Fruit fly (Drosophila melanogaster) whole organism, embryonic: ENCODE measurements around the gene CG17625.

Experiments used
- Ada2b ChIP-seq: fragments of 200-800 bp; sonication (Bioruptor generic); IDR thresholded peaks from 2 replicates; pipeline ENCODE4 v1.3.6; 2022; ENCODE audit warnings: missing biosample characterization, missing genetic modification characterization
- Aef1 ChIP-seq: fragments of 200-800 bp; sonication (Bioruptor generic); IDR thresholded peaks from 3 replicates; pipeline ENCODE4 v1.3.6; 2022; ENCODE audit warnings: missing biosample characterization, missing genetic modification characterization
- CG12659 ChIP-seq: fragments of 200-800 bp; sonication (Bioruptor generic); optimal IDR thresholded peaks from 3 replicates; lab custom pipeline; 2017; ENCODE audit warnings: mild to moderate bottlenecking, missing biosample characterization, missing genetic modification reagents, missing genetic modification characterization
- CG14050 ChIP-seq: fragments of 200-800 bp; sonication (Bioruptor generic); IDR thresholded peaks from 3 replicates; pipeline ENCODE4 v1.3.6; 2022; ENCODE audit warnings: missing biosample characterization, missing genetic modification characterization
- CG15269 ChIP-seq: fragments of 200-800 bp; sonication (Bioruptor generic); optimal IDR thresholded peaks from 2 replicates; lab custom pipeline; 2018; ENCODE audit warnings: missing biosample characterization, mild to moderate bottlenecking, missing genetic modification characterization, moderate library complexity
- CG17829 ChIP-seq: fragments of 200-800 bp; optimal IDR thresholded peaks from 2 replicates; lab custom pipeline; 2019; ENCODE audit warnings: missing biosample characterization, mild to moderate bottlenecking, missing genetic modification characterization, moderate library complexity
- CG18262 ChIP-seq: fragments of 200-800 bp; optimal IDR thresholded peaks from 3 replicates; lab custom pipeline; 2019; ENCODE audit warnings: missing biosample characterization, mild to moderate bottlenecking, missing genetic modification characterization, moderate library complexity
- CG18764 ChIP-seq: fragments of 200-800 bp; sonication (Bioruptor generic); optimal IDR thresholded peaks from 3 replicates; lab custom pipeline; 2016; ENCODE audit warnings: missing biosample characterization, missing genetic modification characterization
- CG30431 ChIP-seq: fragments of 200-800 bp; sonication (Bioruptor generic); optimal IDR thresholded peaks from 2 replicates; lab custom pipeline; 2017; ENCODE audit warnings: missing biosample characterization, missing genetic modification characterization
- CG4360 ChIP-seq: fragments of 200-800 bp; sonication (Bioruptor generic); IDR thresholded peaks from 2 replicates; pipeline ENCODE4 v1.3.6; 2022; ENCODE audit warnings: missing biosample characterization, missing genetic modification characterization
- CG43689 ChIP-seq: fragments of 200-800 bp; sonication (Bioruptor generic); IDR thresholded peaks from 2 replicates; pipeline ENCODE4 v1.3.6; 2022; ENCODE audit warnings: missing biosample characterization, missing genetic modification characterization
- CG4404 ChIP-seq: fragments of 200-800 bp; sonication (Bioruptor generic); IDR thresholded peaks from 2 replicates; pipeline ENCODE4 v1.3.6; 2022; ENCODE audit warnings: missing biosample characterization, missing genetic modification characterization
- CG4424 ChIP-seq: fragments of 200-800 bp; sonication (Bioruptor generic); optimal IDR thresholded peaks from 3 replicates; lab custom pipeline; 2016; ENCODE audit warnings: missing biosample characterization, missing genetic modification characterization
- CG7271 ChIP-seq: fragments of 200-800 bp; sonication (Bioruptor generic); optimal IDR thresholded peaks from 2 replicates; lab custom pipeline; 2018; ENCODE audit warnings: missing biosample characterization, mild to moderate bottlenecking, missing genetic modification characterization, moderate library complexity
- CG7963 ChIP-seq: fragments of 200-800 bp; sonication (Bioruptor generic); IDR thresholded peaks from 3 replicates; pipeline ENCODE4 v1.3.6; 2022; ENCODE audit warnings: missing biosample characterization, missing genetic modification characterization; ENCODE audit not compliant: partially characterized antibody
- CG9797 ChIP-seq: fragments of 200-800 bp; sonication (Bioruptor generic); optimal IDR thresholded peaks from 3 replicates; lab custom pipeline; 2018; ENCODE audit warnings: missing biosample characterization, mild to moderate bottlenecking, missing genetic modification characterization
- CoRest ChIP-seq: fragments of 200-800 bp; sonication (Bioruptor generic); optimal IDR thresholded peaks from 3 replicates; lab custom pipeline; 2018; ENCODE audit warnings: missing biosample characterization, mild to moderate bottlenecking, missing genetic modification characterization, moderate library complexity
- HLH4C ChIP-seq: fragments of 200-800 bp; sonication (Bioruptor generic); IDR thresholded peaks from 3 replicates; pipeline ENCODE4 v1.3.6; 2022; ENCODE audit warnings: missing biosample characterization, missing genetic modification characterization; ENCODE audit not compliant: partially characterized antibody
- MESR4 ChIP-seq: fragments of 200-800 bp; sonication (Bioruptor generic); optimal IDR thresholded peaks from 2 replicates; lab custom pipeline; 2018; ENCODE audit warnings: missing biosample characterization, mild to moderate bottlenecking, missing genetic modification characterization, moderate library complexity
- Mad ChIP-seq: fragments of 200-800 bp; sonication (Bioruptor generic); optimal IDR thresholded peaks from 2 replicates; lab custom pipeline; 2016; ENCODE audit warnings: missing biosample characterization, missing genetic modification characterization
- Nf-YC ChIP-seq: fragments of 200-800 bp; optimal IDR thresholded peaks from 3 replicates; lab custom pipeline; 2019; ENCODE audit warnings: missing biosample characterization, mild to moderate bottlenecking, missing genetic modification characterization, moderate library complexity
- Rfx ChIP-seq: fragments of 200-800 bp; sonication (Bioruptor generic); IDR thresholded peaks from 2 replicates; pipeline ENCODE4 v1.3.6; 2022; ENCODE audit warnings: missing biosample characterization, missing genetic modification characterization
- Ssrp ChIP-seq: fragments of 200-800 bp; sonication (Bioruptor generic); optimal IDR thresholded peaks from 2 replicates; lab custom pipeline; 2018; ENCODE audit warnings: missing biosample characterization, mild to moderate bottlenecking, missing genetic modification characterization, moderate library complexity
- Trl ChIP-seq, 3 experiments: fragments of >200 bp in 2 of 3; fragments of 200-800 bp in 1 of 3; sonication (Bioruptor generic) in 1 of 3; optimal IDR thresholded peaks; 2 replicates in 1 of 3; 3 replicates in 2 of 3; lab custom pipeline; 2016 to 2017; ENCODE audit warnings: missing biosample characterization in 1 of 3, missing genetic modification characterization in 1 of 3
- Usf ChIP-seq: fragments of 200-800 bp; sonication (Bioruptor generic); optimal IDR thresholded peaks from 2 replicates; lab custom pipeline; 2017; ENCODE audit warnings: missing genotype, missing biosample characterization, missing genetic modification characterization
- Xbp1 ChIP-seq: fragments of 200-800 bp; sonication (Bioruptor generic); optimal IDR thresholded peaks from 3 replicates; lab custom pipeline; 2016; ENCODE audit warnings: missing biosample characterization, mild to moderate bottlenecking, missing genetic modification characterization
- ab ChIP-seq: fragments of 200-800 bp; sonication (Bioruptor generic); optimal IDR thresholded peaks from 2 replicates; lab custom pipeline; 2016; ENCODE audit warnings: missing biosample characterization, missing genetic modification characterization
- amos ChIP-seq: fragments of 200-800 bp; sonication (Bioruptor generic); IDR thresholded peaks from 2 replicates; pipeline ENCODE4 v1.3.6; 2022; ENCODE audit warnings: missing biosample characterization, missing genetic modification characterization; ENCODE audit not compliant: partially characterized antibody
- ara ChIP-seq: fragments of 200-800 bp; sonication (Bioruptor generic); IDR thresholded peaks from 2 replicates; pipeline ENCODE4 v1.3.6; 2022; ENCODE audit warnings: missing biosample characterization, missing genetic modification characterization
- az2 ChIP-seq: fragments of 200-800 bp; sonication (Bioruptor generic); optimal IDR thresholded peaks from 3 replicates; lab custom pipeline; 2016; ENCODE audit warnings: missing biosample characterization, missing genetic modification characterization
- bcd ChIP-seq: fragments of 200-800 bp; sonication (Bioruptor generic); optimal IDR thresholded peaks from 2 replicates; lab custom pipeline; 2017; ENCODE audit warnings: missing biosample characterization, mild to moderate bottlenecking, missing genetic modification characterization
- cg ChIP-seq: fragments of 200-800 bp; sonication (Bioruptor generic); optimal IDR thresholded peaks from 3 replicates; lab custom pipeline; 2019; ENCODE audit warnings: missing biosample characterization, mild to moderate bottlenecking, missing genetic modification characterization, moderate library complexity
- chif ChIP-seq, 2 experiments: fragments of 200-800 bp; sonication (Bioruptor generic); optimal IDR thresholded peaks; 3 replicates each; lab custom pipeline; 2016; ENCODE audit warnings: missing biosample characterization in 2 of 2, missing genetic modification characterization in 2 of 2
- chm ChIP-seq: fragments of 200-800 bp; sonication (Bioruptor generic); IDR thresholded peaks from 2 replicates; pipeline ENCODE4 v1.3.6; 2022; ENCODE audit warnings: missing biosample characterization, missing genetic modification characterization
- chn ChIP-seq: fragments of 200-800 bp; sonication (Bioruptor generic); optimal IDR thresholded peaks from 2 replicates; lab custom pipeline; 2016; ENCODE audit warnings: missing biosample characterization, missing genetic modification characterization
- fd96Cb ChIP-seq: fragments of 200-800 bp; sonication (Bioruptor generic); optimal IDR thresholded peaks from 2 replicates; lab custom pipeline; 2018; ENCODE audit warnings: missing biosample characterization, mild to moderate bottlenecking, missing genetic modification characterization, moderate library complexity
- gro ChIP-seq: fragments of 200-800 bp; sonication (Bioruptor generic); optimal IDR thresholded peaks from 2 replicates; lab custom pipeline; 2016; ENCODE audit warnings: missing biosample characterization, missing genetic modification characterization
- inv ChIP-seq: fragments of 200-800 bp; sonication (Bioruptor generic); IDR thresholded peaks from 2 replicates; pipeline ENCODE4 v1.3.6; 2022; ENCODE audit warnings: missing biosample characterization, missing genetic modification characterization; ENCODE audit not compliant: partially characterized antibody
- knrl ChIP-seq: fragments of 200-800 bp; sonication (Bioruptor generic); IDR thresholded peaks from 3 replicates; pipeline ENCODE4 v1.3.6; 2022; ENCODE audit warnings: missing biosample characterization, missing genetic modification characterization; ENCODE audit not compliant: partially characterized antibody
- lola ChIP-seq, 3 experiments: fragments of >200 bp in 2 of 3; fragments of 200-800 bp in 1 of 3; sonication (Bioruptor generic) in 1 of 3; optimal IDR thresholded peaks; 2 replicates each; lab custom pipeline; 2017 to 2019; ENCODE audit warnings: missing biosample characterization in 3 of 3, missing genetic modification characterization in 3 of 3, mild to moderate bottlenecking in 1 of 3, moderate library complexity in 1 of 3
- oc ChIP-seq: fragments of 200-800 bp; sonication (Bioruptor generic); optimal IDR thresholded peaks from 2 replicates; lab custom pipeline; 2018; ENCODE audit warnings: missing biosample characterization, mild to moderate bottlenecking, missing genetic modification characterization, moderate library complexity
- pb ChIP-seq: fragments of 200-800 bp; sonication (Bioruptor generic); optimal IDR thresholded peaks from 3 replicates; lab custom pipeline; 2016; ENCODE audit warnings: missing biosample characterization, missing genetic modification characterization
- pnt ChIP-seq: fragments of 200-800 bp; sonication (Bioruptor generic); optimal IDR thresholded peaks from 3 replicates; lab custom pipeline; 2016; ENCODE audit warnings: missing biosample characterization, missing genetic modification characterization
- row ChIP-seq: fragments of 200-800 bp; sonication (Bioruptor generic); IDR thresholded peaks from 3 replicates; pipeline ENCODE4 v1.3.6; 2022; ENCODE audit warnings: missing biosample characterization, missing genetic modification characterization
- scrt ChIP-seq: fragments of 200-800 bp; sonication (Bioruptor generic); optimal IDR thresholded peaks from 2 replicates; lab custom pipeline; 2018; ENCODE audit warnings: missing biosample characterization, mild to moderate bottlenecking, missing genetic modification characterization, moderate library complexity
- sisA ChIP-seq: fragments of 200-800 bp; sonication (Bioruptor generic); IDR thresholded peaks from 2 replicates; pipeline ENCODE4 v1.3.6; 2022; ENCODE audit warnings: missing biosample characterization, missing genetic modification characterization
- sna ChIP-seq: fragments of 200-800 bp; sonication (Bioruptor generic); IDR thresholded peaks from 2 replicates; pipeline ENCODE4 v1.3.6; 2022; ENCODE audit warnings: missing biosample characterization, missing genetic modification characterization; ENCODE audit not compliant: partially characterized antibody
- sug ChIP-seq: fragments of 200-800 bp; optimal IDR thresholded peaks from 2 replicates; lab custom pipeline; 2019; ENCODE audit warnings: missing biosample characterization, mild to moderate bottlenecking, missing genetic modification characterization, moderate library complexity
- usp ChIP-seq: fragments of >200 bp; optimal IDR thresholded peaks from 2 replicates; lab custom pipeline; 2017; ENCODE audit warnings: missing biosample characterization, missing genetic modification characterization

The CG17625 gene

DNA sequence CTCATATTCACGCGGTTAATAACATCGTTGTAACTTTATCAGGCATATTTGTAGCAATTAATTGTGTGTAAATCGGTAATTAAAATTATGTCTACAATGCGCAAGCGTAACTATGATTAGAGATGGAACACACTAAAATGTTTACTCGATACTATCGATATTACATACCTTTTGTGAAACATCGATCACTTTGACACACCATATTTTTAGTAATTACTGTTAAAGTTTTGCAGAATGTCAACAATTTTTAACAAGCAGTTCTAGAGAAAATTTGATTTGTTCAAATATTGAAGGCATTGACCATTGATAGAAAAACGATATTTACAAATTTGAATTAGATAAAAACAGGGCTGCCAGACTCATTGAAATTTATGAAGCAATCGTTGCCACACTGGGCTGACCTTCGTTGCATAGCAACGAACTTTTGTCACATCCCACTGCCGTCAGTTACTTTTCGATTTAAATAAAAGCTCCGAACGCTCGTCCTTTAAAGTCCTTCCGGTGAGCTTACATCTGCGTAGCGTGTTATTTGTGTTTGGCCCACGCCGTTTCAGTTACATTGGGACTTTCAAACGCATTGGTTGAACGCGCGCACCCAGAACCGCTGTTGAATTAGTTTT is 47.3 kb upstream of the CG17625 start, which contains the start of the genes loco and wake (continued):
- no peak for TF ChIP-seq CG4404 (GFP tag; lab: Robert Waterston, UW)
- TF ChIP-seq ara (GFP tag; lab: Robert Waterston, UW): no peak
- peak; percentile 4 for TF ChIP-seq scrt (GFP tag; lab: Kevin White, UChicago)
- no peak for TF ChIP-seq MESR4 (GFP tag; lab: Kevin White, UChicago)
- peak; percentile 2 for TF ChIP-seq sug (tag; lab: Kevin White, UChicago)
- TF ChIP-seq Mad (GFP tag; lab: Kevin White, UChicago): peak; percentile 16
- TF ChIP-seq amos (GFP tag; lab: Robert Waterston, UW): peak; percentile 88
- peak; percentile 28 for TF ChIP-seq cg (GFP tag; lab: Kevin White, UChicago)
- TF ChIP-seq bcd (GFP tag; lab: Kevin White, UChicago): no peak
- no peak for TF ChIP-seq pnt (GFP tag; lab: Kevin White, UChicago)
- peak; percentile 94 for TF ChIP-seq knrl (GFP tag; lab: Robert Waterston, UW)
- TF ChIP-seq usp (GFP tag; lab: Kevin White, UChicago): no peak
- peak; percentile 5 for TF ChIP-seq CG18262 (tag; lab: Kevin White, UChicago)
- no peak for TF ChIP-seq CG15269 (tag; lab: Kevin White, UChicago)
- TF ChIP-seq CG4360: no peak
- TF ChIP-seq chn (GFP tag; lab: Kevin White, UChicago): no peak
- TF ChIP-seq CG30431 (GFP tag; lab: Kevin White, UChicago): no peak
- peak; percentile 20 for TF ChIP-seq Nf-YC (tag; lab: Kevin White, UChicago)
- no peak for TF ChIP-seq ab (GFP tag; lab: Kevin White, UChicago)
- TF ChIP-seq CG14050 (GFP tag; lab: Robert Waterston, UW): no peak
- peak; percentile 20 for TF ChIP-seq gro (GFP tag; lab: Kevin White, UChicago)
- TF ChIP-seq chm (GFP tag; lab: Robert Waterston, UW): no peak
- TF ChIP-seq CG43689 (GFP tag; lab: Robert Waterston, UW): no peak
- TF ChIP-seq Trl (optimal IDR thresholded peaks at IDR 0.05; lab: Kevin White, UChicago): peak in 1 of 2 experiments; percentile 9
- no peak for TF ChIP-seq Trl (GFP tag; optimal IDR thresholded peaks at IDR 0.05; lab: Kevin White, UChicago)
- no peak for TF ChIP-seq chif (GFP tag; optimal IDR thresholded peaks at IDR 0.05; lab: Kevin White, UChicago)
- TF ChIP-seq CG7963 (GFP tag; lab: Robert Waterston, UW): peak; percentile 80
- peak in 1 of 3 experiments; percentile 7 for TF ChIP-seq lola (GFP tag; optimal IDR thresholded peaks at IDR 0.05; lab: Kevin White, UChicago)
- TF ChIP-seq oc: no peak
- TF ChIP-seq CG17829 (tag; lab: Kevin White, UChicago): peak; percentile 33
- TF ChIP-seq sisA (GFP tag; lab: Robert Waterston, UW): no peak
- TF ChIP-seq CG4424 (GFP tag; lab: Kevin White, UChicago): no peak
- 0 out of 2 replicates have a peak, but pooled peaks have one; percentile 35 for TF ChIP-seq Rfx (GFP tag; lab: Robert Waterston, UW)
- TF ChIP-seq CG18764 (GFP tag; lab: Kevin White, UChicago): no peak
- no peak for TF ChIP-seq Aef1 (GFP tag; lab: Robert Waterston, UW)
- peak; percentile 72 for TF ChIP-seq CoRest (tag; lab: Kevin White, UChicago)
- peak; percentile 21 for TF ChIP-seq Xbp1 (GFP tag; lab: Kevin White, UChicago)
- TF ChIP-seq inv (GFP tag; lab: Robert Waterston, UW): peak; percentile 84
- TF ChIP-seq CG7271 (tag; lab: Kevin White, UChicago): no peak
- TF ChIP-seq fd96Cb (tag; lab: Kevin White, UChicago): no peak
- TF ChIP-seq az2: peak; percentile 5
- TF ChIP-seq HLH4C: peak; percentile 87
- TF ChIP-seq Ssrp: no peak
- TF ChIP-seq sna (GFP tag; lab: Robert Waterston, UW): peak; percentile 97
- TF ChIP-seq row (GFP tag; lab: Robert Waterston, UW): 0 out of 3 replicates have a peak, but pooled peaks have one; percentile 24
- TF ChIP-seq CG12659: peak; percentile 52
- 0 out of 2 replicates have a peak, but pooled peaks have one; percentile 3 for TF ChIP-seq Ada2b
- TF ChIP-seq CG9797 (GFP tag; lab: Kevin White, UChicago): peak; percentile 37
- no peak for TF ChIP-seq Usf (GFP tag; lab: Kevin White, UChicago)
- no peak for TF ChIP-seq pb
